Fruit fly (Drosophila melanogaster) S2 (cell line): ENCODE data around the gene ari-1.

ENCODE experiments used
- CG8478 ChIP-seq: fragments of >200 bp; optimal IDR thresholded peaks from 2 replicates; lab custom pipeline; 2018
- CTCF ChIP-seq, 2 experiments: fragments of >200 bp; optimal IDR thresholded peaks; 2 replicates each; lab custom pipeline; 2018

- TF ChIP-seq CG8478 (lab: Kevin White, UChicago), result no peak
- no peak for TF ChIP-seq CTCF (optimal IDR thresholded peaks at IDR 0.05; lab: Kevin White, UChicago)
Measured at dm6 chrX:18085470-18085797, 52.1 kb downstream of the ari-1 start, which contains the start of gene Ada3.
